Worm (Caenorhabditis elegans): ENCODE measurements around the gene C14C6.13.
A peak's percentile ranks its signal among the peaks of the same experiment; 100 is the strongest.

C14C6.13 gene

DNA sequence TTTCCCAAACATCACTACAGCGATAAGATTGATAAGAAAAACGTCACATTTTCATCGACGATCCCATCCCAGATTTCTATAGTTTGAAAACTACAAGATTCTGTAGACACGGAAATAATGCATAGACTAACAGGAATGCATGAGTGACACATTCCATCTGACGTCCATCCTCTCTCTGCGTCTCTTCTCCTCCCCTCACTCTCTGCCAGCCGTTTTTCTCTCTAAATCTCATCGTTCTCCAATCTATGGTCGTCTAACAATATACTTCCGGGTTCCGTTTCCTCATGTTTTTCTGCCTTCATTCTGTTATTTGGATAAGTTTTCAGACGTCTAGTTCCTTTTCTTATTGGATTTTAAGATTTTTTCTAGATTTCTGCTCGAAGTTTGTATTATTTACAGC is 44.5 kb upstream of the C14C6.13 start, which contains the start of gene F48G7.4 (continued):
- TF ChIP-seq peb-1 (tag; optimal IDR thresholded peaks at IDR 0.05) (no peak), unc-55 (GFP tag; optimal IDR thresholded peaks at IDR 0.05) (peak; percentile 92)

DNA sequence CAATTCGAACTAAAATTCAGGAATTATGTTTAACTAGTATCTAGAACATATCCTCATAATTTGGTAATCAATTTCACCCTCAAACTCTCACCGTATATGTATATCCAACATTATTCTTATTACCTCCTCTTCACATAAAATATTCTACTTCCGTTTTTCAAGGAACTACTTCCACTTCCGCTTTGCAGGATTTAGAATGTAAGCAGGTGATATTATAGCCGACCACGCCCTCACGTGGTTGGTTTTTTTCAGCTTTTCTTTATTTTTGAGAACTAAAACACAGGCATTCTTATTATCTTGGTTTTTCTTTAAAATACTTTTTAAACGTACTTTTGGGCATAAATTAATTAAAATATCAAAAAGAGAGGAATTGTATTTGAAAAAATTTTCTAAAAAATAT is 43.4 kb upstream of the C14C6.13 start:
- TF ChIP-seq F13H6.1 (tag; optimal IDR thresholded peaks at IDR 0.05) (no peak), alr-1 (tag; optimal IDR thresholded peaks at IDR 0.05) (no peak), ZK546.5 (tag; optimal IDR thresholded peaks at IDR 0.05) (no peak), sma-9 (GFP tag; optimal IDR thresholded peaks at IDR 0.05) (peak; percentile 15), sma-9 (tag; optimal IDR thresholded peaks at IDR 0.05) (no peak), C34F6.9 (tag; optimal IDR thresholded peaks at IDR 0.05) (peak; percentile 5), nhr-23 (tag; optimal IDR thresholded peaks at IDR 0.05) (no peak), lsy-2 (tag; optimal IDR thresholded peaks at IDR 0.05) (peak in 1 of 2 experiments; percentile 29), gmeb-1 (tag; optimal IDR thresholded peaks at IDR 0.05) (no peak)

DNA sequence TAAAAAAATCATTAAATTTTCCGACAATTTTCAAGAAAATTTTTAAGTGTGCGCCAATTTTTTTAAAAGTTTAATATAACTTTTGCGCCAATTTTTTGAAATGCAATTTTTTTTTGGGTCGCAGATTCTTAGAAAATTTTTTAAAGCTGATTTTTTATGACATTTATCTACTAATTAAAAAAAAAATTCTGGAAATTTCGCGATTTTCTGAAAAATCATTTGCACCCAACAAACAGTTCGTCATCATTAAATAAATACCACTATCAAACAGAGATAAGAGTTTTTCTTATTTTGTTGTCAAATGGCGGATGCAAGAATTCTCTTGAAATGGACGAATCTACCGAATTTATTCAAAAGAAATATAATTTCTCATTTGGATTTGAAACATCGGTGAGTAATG is 40.7 kb upstream of the C14C6.13 start, which contains the start of gene F48G7.13:
TSS of gene F48G7.13 (plus strand) at position 301 of the 400 bp plus-strand sequence.
- TF ChIP-seq blmp-1 (tag; optimal IDR thresholded peaks at IDR 0.05; ENCODE audit: insufficient read depth) = no peak
- peak; percentile 49 for TF ChIP-seq fos-1 (tag; optimal IDR thresholded peaks at IDR 0.05)

DNA sequence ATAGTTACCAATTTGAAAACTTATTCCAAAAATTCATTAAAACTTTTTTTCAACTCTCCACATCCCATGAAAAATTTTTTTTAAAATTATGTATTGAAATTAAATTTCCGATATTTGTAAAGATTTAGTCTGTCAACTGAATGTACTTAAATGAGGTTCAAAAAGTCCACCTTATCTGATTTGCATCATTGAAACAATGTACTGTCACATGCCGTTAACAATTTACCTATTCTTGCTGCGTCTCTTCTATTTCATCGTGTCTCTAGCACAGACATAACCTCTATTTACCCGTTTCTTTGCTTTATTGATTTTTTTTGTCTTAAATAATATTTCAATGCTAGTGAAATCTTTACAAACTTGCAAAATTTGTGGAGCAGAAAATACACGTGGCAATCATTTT is 35.7 kb upstream of the C14C6.13 start, which contains the start of gene nhr-90:
TSS of gene nhr-90 (plus strand) at position 296 of the 400 bp plus-strand sequence.
- no peak for TF ChIP-seq nhr-237 (tag; optimal IDR thresholded peaks at IDR 0.05)
- TF ChIP-seq C34F6.9 (tag; optimal IDR thresholded peaks at IDR 0.05) = no peak
- TF ChIP-seq nhr-11 (tag; optimal IDR thresholded peaks at IDR 0.05) = no peak
- no peak for TF ChIP-seq lsy-2 (tag; optimal IDR thresholded peaks at IDR 0.05)
- no peak for TF ChIP-seq sem-4 (tag; optimal IDR thresholded peaks at IDR 0.05)
- TF ChIP-seq ama-1 (optimal IDR thresholded peaks at IDR 0.05) = no peak
- peak; percentile 29 for TF ChIP-seq crh-2 (tag; optimal IDR thresholded peaks at IDR 0.05)
- no peak for TF ChIP-seq egl-27 (tag; optimal IDR thresholded peaks at IDR 0.05)
- TF ChIP-seq mab-5 (tag; optimal IDR thresholded peaks at IDR 0.05) = no peak
- TF ChIP-seq peb-1 (tag; optimal IDR thresholded peaks at IDR 0.05) = no peak
- TF ChIP-seq F13H6.1 (tag; optimal IDR thresholded peaks at IDR 0.05) = no peak
- no peak for TF ChIP-seq nhr-25 (tag; optimal IDR thresholded peaks at IDR 0.05)
- TF ChIP-seq ceh-82 (tag; optimal IDR thresholded peaks at IDR 0.05) = no peak
- no peak for TF ChIP-seq dmd-4 (tag; optimal IDR thresholded peaks at IDR 0.05)
- TF ChIP-seq unc-39 (tag; optimal IDR thresholded peaks at IDR 0.05) = no peak
- no peak for TF ChIP-seq mdl-1 (tag; optimal IDR thresholded peaks at IDR 0.05)
- peak; percentile 71 for TF ChIP-seq nhr-129 (tag; optimal IDR thresholded peaks at IDR 0.05)
- TF ChIP-seq fos-1 (tag; optimal IDR thresholded peaks at IDR 0.05) = peak; percentile 8
- no peak for TF ChIP-seq unc-62 (GFP tag; optimal IDR thresholded peaks at IDR 0.05)
- TF ChIP-seq nhr-23 (tag; optimal IDR thresholded peaks at IDR 0.05) = no peak
- peak; percentile 57 for TF ChIP-seq sma-9 (GFP tag; optimal IDR thresholded peaks at IDR 0.05)
- no peak for TF ChIP-seq sma-9 (tag; optimal IDR thresholded peaks at IDR 0.05)

DNA sequence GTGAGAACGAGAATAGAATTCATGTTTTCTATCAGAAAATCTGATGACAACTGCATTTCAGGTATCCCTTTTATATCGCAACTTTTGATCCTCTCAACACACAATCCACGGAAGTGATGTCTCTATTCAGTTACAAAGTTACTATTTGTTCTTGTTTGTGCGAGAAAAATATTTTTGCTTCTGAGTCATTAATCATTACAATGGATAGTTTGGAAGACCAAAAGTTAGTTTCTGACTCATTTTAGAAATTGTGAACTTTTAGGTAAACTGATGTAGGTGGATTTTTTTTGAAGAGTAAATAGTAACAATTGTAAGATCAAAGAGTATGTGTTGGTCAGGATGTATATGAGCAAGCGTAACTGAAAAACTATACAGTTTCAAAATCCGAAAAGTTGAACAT is 35.1 kb upstream of the C14C6.13 start, which contains the start of gene srlf-36:
TSS of gene srlf-36 (minus strand) at position 101 of the 400 bp plus-strand sequence.
- TF ChIP-seq crh-2 (tag; optimal IDR thresholded peaks at IDR 0.05) = no peak
- TF ChIP-seq zag-1 (tag; optimal IDR thresholded peaks at IDR 0.05) = no peak
- no peak for TF ChIP-seq gmeb-1 (tag; optimal IDR thresholded peaks at IDR 0.05)
- TF ChIP-seq nhr-77 (tag; optimal IDR thresholded peaks at IDR 0.05) = no peak
- TF ChIP-seq ztf-1 (GFP tag; conservative IDR thresholded peaks at IDR 0.05) = no peak
- TF ChIP-seq F13H6.1 (tag; optimal IDR thresholded peaks at IDR 0.05) = no peak
- no peak for TF ChIP-seq blmp-1 (tag; optimal IDR thresholded peaks at IDR 0.05; ENCODE audit: insufficient read depth)
- TF ChIP-seq dmd-4 (tag; optimal IDR thresholded peaks at IDR 0.05) = no peak
- no peak for TF ChIP-seq C34F6.9 (tag; optimal IDR thresholded peaks at IDR 0.05)
- no peak for TF ChIP-seq nhr-25 (tag; optimal IDR thresholded peaks at IDR 0.05)
- no peak for TF ChIP-seq nhr-23 (tag; optimal IDR thresholded peaks at IDR 0.05)
- no peak for TF ChIP-seq elt-3 (tag; optimal IDR thresholded peaks at IDR 0.05)
- TF ChIP-seq sem-4 (tag; optimal IDR thresholded peaks at IDR 0.05) = no peak
- TF ChIP-seq sma-3 (GFP tag; optimal IDR thresholded peaks at IDR 0.05) = no peak
- no peak for TF ChIP-seq ztf-4 (tag; optimal IDR thresholded peaks at IDR 0.05)

DNA sequence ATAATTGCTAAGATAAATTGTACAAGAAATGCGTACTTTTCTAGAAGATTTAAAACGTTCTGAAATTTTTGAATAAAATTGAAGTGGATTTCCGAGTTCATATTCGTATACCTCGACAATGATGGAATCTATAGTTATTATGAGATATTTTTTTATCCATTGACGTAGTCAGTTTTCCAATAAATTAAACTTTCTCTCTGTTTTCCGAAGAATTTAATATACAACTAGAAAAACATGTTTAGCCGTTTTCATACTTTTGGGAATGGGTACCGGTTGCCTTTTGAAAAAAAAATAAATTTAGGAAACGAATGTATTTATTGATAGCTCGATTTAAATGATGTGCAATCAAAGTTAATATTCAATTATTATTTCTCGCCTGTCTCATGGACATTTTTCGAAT is 34.3 kb upstream of the C14C6.13 start, which contains the start of gene srw-109:
TSS of gene srw-109 (minus strand) at position 101 of the 400 bp plus-strand sequence.
- no peak for TF ChIP-seq unc-62 (GFP tag; optimal IDR thresholded peaks at IDR 0.05)
- no peak for TF ChIP-seq peb-1 (tag; optimal IDR thresholded peaks at IDR 0.05)
- TF ChIP-seq zag-1 (tag; optimal IDR thresholded peaks at IDR 0.05) = no peak
- TF ChIP-seq R02D3.7 (tag; optimal IDR thresholded peaks at IDR 0.05) = no peak
- no peak for TF ChIP-seq mbf-1 (tag; optimal IDR thresholded peaks at IDR 0.05)
- TF ChIP-seq dmd-4 (tag; optimal IDR thresholded peaks at IDR 0.05) = no peak
- TF ChIP-seq skn-1 (tag; optimal IDR thresholded peaks at IDR 0.05) = no peak
- TF ChIP-seq ztf-11 (tag; optimal IDR thresholded peaks at IDR 0.05) = no peak
- TF ChIP-seq ZK546.5 (tag; optimal IDR thresholded peaks at IDR 0.05) = no peak
- no peak for TF ChIP-seq nhr-11 (tag; optimal IDR thresholded peaks at IDR 0.05)
- TF ChIP-seq mdl-1 (tag; optimal IDR thresholded peaks at IDR 0.05) = no peak
- no peak for TF ChIP-seq nhr-25 (tag; optimal IDR thresholded peaks at IDR 0.05)
- no peak for TF ChIP-seq elt-3 (tag; optimal IDR thresholded peaks at IDR 0.05)
- no peak for TF ChIP-seq nhr-12 (tag; optimal IDR thresholded peaks at IDR 0.05)
- no peak for TF ChIP-seq C34F6.9 (tag; optimal IDR thresholded peaks at IDR 0.05)
- TF ChIP-seq sma-3 (GFP tag; optimal IDR thresholded peaks at IDR 0.05) = no peak
- TF ChIP-seq aly-2 (tag; optimal IDR thresholded peaks at IDR 0.05) = no peak

Measured in whole organism, L2 larva.